Worm (Caenorhabditis elegans) whole organism, midembryonic: ENCODE measurements around the gene gnrr-3.

Experiments used
- T22C8.4 ChIP-seq: fragments of 200-800 bp; sonication (Bioruptor generic); IDR thresholded peaks from 2 replicates; pipeline ENCODE4 v1.3.6; 2022; ENCODE audit warnings: missing genetic modification characterization, missing compliant biosample characterization
- cog-1 ChIP-seq: sonication (generic microtip); optimal IDR thresholded peaks from 2 replicates; lab custom pipeline; 2016; ENCODE audit warnings: missing genetic modification characterization, missing compliant biosample characterization
- flt-1 ChIP-seq: fragments of 200-800 bp; sonication (Bioruptor generic); IDR thresholded peaks from 2 replicates; pipeline ENCODE4 v1.3.6; 2022; ENCODE audit warnings: missing genetic modification characterization, missing compliant biosample characterization
- klf-2 ChIP-seq: fragments of 200-800 bp; sonication (Bioruptor generic); conservative IDR thresholded peaks from 2 replicates; pipeline ENCODE4 v1.3.6; 2022; ENCODE audit warnings: missing genetic modification reagents, missing genetic modification characterization, missing compliant biosample characterization
- med-1 ChIP-seq: sonication (generic microtip); optimal IDR thresholded peaks from 2 replicates; lab custom pipeline; 2017; ENCODE audit warnings: missing genetic modification characterization, mild to moderate bottlenecking, missing compliant biosample characterization, antibody characterized with exemption, missing genetic modification reagents; ENCODE audit not compliant: insufficient read depth
- ref-1 ChIP-seq: fragments of 200-800 bp; sonication (Bioruptor generic); conservative IDR thresholded peaks from 2 replicates; pipeline ENCODE4 v1.3.6; 2022; ENCODE audit warnings: missing genetic modification reagents, missing genetic modification characterization, missing compliant biosample characterization
- tab-1 ChIP-seq: fragments of 200-800 bp; sonication (Bioruptor generic); IDR thresholded peaks from 2 replicates; pipeline ENCODE4 v1.3.6; 2022; ENCODE audit warnings: missing genetic modification characterization, missing compliant biosample characterization
- ztf-23 ChIP-seq: fragments of 200-800 bp; sonication (Bioruptor generic); IDR thresholded peaks from 2 replicates; pipeline ENCODE4 v1.3.6; 2022; ENCODE audit warnings: missing genetic modification reagents, missing genetic modification characterization, missing compliant biosample characterization
- ztf-29 ChIP-seq: fragments of 200-800 bp; sonication (Bioruptor generic); IDR thresholded peaks from 2 replicates; pipeline ENCODE4 v1.3.6; 2022; ENCODE audit warnings: missing genetic modification reagents, missing genetic modification characterization, missing compliant biosample characterization

gnrr-3 gene

DNA sequence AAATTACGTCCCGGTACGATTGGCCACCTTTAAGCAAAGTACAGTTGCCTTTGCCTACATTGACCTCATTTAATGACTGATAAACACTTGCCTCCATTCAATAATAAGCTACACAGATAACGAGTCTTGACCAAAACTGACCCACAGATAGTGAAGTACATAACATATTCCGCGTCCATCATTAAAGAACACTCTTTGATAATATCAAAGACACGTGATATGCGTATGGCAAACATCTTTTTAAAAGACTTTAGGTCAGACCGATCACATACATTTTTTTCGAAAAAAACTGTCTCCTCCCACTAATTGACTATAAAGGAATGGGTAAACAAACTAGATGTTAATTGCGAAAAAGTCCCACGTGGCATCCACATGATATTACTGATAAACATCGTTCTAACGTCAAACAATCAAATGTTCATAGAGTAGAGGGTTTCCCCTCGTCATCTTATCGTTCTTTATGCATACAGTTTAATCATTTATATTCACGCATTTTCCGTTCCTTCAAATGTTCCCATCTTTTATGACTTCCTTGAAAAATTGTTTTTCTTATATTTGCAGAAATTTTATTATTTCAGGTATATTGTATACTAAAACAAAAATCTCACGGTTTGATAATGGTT is 34.9 kb downstream of the gnrr-3 start, which contains the start of gene W07E11.1:
W07E11.1 (plus strand) TSS at position 573 of the 623 bp plus-strand sequence.
- TF ChIP-seq med-1 (GFP tag; lab: Kevin White, UChicago) (no peak), T22C8.4 (no peak), ref-1 (no peak), ztf-23 (GFP tag; lab: Robert Waterston, UW) (no peak), cog-1 (tag; lab: Kevin White, UChicago) (no peak)

DNA sequence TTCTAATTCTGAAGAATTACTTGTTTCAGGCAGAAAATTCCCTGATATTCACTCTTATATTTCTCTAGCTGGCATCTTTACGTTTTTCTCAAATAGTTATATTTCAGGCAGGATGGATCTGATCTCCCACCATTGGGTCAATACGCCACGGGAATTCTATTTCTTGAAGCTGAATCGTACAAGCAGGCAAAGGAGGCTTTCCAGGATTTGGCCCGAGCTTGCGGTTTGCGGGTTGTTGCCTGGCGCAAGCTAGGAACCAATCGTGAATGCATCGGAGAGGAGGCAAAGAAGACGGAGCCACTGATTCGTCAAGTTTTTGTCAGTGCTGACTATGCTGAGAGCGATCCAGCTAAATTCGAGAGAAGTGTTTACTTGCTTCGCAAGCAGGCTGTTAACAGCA is 35.8 kb downstream of the gnrr-3 start:
- TF ChIP-seq ztf-29 (GFP tag; lab: Robert Waterston, UW), result no peak
- TF ChIP-seq cog-1 (tag; lab: Kevin White, UChicago), result no peak
- no peak for TF ChIP-seq T22C8.4
- TF ChIP-seq ref-1, result no peak
- TF ChIP-seq flt-1 (GFP tag; lab: Robert Waterston, UW), result no peak
- no peak for TF ChIP-seq med-1 (GFP tag; lab: Kevin White, UChicago)
- no peak for TF ChIP-seq ztf-23 (GFP tag; lab: Robert Waterston, UW)
- no peak for TF ChIP-seq tab-1 (GFP tag; lab: Robert Waterston, UW)
- no peak for TF ChIP-seq klf-2 (GFP tag; lab: Robert Waterston, UW)

DNA sequence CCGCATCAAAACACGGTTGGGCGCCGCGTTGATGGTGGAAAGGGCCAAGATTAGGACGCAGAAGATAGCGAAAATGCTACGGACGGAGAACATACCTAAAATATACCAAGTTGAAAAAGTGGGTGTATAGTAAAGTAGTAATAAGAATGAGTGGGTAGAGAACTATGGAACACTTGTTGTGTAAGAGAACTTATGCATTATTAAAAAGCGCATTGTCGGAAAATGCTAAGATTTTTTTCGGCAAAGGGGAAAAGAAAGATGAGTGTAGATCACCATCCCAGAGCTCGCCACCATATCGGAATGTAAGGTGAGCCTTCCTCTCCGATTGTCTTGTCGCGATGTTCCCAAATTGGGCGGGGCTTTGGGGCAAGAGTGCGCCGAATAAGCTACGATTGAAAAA is 38.6 kb downstream of the gnrr-3 start, which contains the start of gene flp-28:
flp-28 (minus strand) TSS at position 101 of the 400 bp plus-strand sequence.
- TF ChIP-seq T22C8.4 (no peak), tab-1 (GFP tag; lab: Robert Waterston, UW) (no peak), flt-1 (GFP tag; lab: Robert Waterston, UW) (no peak), klf-2 (GFP tag; lab: Robert Waterston, UW) (no peak), ref-1 (no peak), ztf-23 (GFP tag; lab: Robert Waterston, UW) (no peak), ztf-29 (GFP tag; lab: Robert Waterston, UW) (no peak), med-1 (GFP tag; lab: Kevin White, UChicago) (no peak), cog-1 (tag; lab: Kevin White, UChicago) (no peak)

DNA sequence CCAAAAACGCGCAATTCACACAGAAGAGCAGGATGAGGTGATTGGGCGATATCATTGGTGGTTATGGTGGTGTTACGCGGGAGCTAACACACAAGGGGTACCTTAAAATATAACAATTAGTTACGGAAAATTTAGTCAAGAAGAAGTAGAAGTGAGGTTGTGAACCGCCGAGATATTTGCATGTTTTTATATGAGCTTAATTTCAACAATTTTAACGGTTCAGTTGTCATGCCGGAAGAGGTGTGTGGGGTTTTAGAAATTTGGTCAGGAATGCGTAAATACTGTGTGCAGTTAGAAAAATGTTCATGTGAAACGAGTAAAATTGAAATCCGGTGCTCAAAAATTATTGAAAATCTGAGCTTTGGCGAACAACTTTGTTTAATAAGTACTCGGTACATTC is 43.6 kb downstream of the gnrr-3 start, which contains the start of gene flp-3:
flp-3 (minus strand) TSS at position 101 of the 400 bp plus-strand sequence.
- TF ChIP-seq ztf-23 (GFP tag; lab: Robert Waterston, UW) (no peak), ztf-29 (GFP tag; lab: Robert Waterston, UW) (no peak), flt-1 (GFP tag; lab: Robert Waterston, UW) (no peak), ref-1 (no peak), cog-1 (tag; lab: Kevin White, UChicago) (no peak), med-1 (GFP tag; lab: Kevin White, UChicago) (no peak), klf-2 (GFP tag; lab: Robert Waterston, UW) (no peak), tab-1 (GFP tag; lab: Robert Waterston, UW) (no peak), T22C8.4 (no peak)

DNA sequence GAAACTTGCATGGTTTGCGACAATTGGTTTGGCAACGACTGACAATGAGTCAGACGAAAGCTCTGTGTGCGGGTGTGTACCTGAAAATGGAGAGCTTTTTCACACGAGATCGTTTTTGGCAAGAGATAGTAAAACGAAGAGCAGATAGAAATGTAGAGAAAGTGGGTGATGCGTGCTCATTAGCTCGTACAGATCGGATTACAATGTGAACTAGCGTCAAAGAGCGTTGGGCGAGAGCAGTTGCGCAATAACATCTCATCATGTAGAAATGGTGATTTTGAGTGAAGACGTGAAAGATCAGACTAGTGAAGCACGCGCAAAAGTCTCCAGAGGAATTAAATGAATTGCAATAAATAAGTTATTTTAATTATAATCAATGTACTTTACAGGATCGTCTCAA is 45.9 kb downstream of the gnrr-3 start, which contains the start of gene flp-2:
flp-2 (minus strand) TSS at position 101 of the 400 bp plus-strand sequence.
- TF ChIP-seq ztf-23 (GFP tag; lab: Robert Waterston, UW) (no peak), ztf-29 (GFP tag; lab: Robert Waterston, UW) (no peak), tab-1 (GFP tag; lab: Robert Waterston, UW) (no peak), med-1 (GFP tag; lab: Kevin White, UChicago) (no peak), T22C8.4 (no peak), flt-1 (GFP tag; lab: Robert Waterston, UW) (no peak), klf-2 (GFP tag; lab: Robert Waterston, UW) (no peak), cog-1 (tag; lab: Kevin White, UChicago) (no peak), ref-1 (no peak)
